Worm (Caenorhabditis elegans): Measurements from ENCODE around the gene T02H6.6.

ce11 chrII:683467-683866 lies at the start of gene T02H6.6:
- no peak for TF ChIP-seq T22C8.4 (GFP tag; IDR thresholded peaks at IDR 0.05)
- no peak for TF ChIP-seq med-1 (GFP tag; optimal IDR thresholded peaks at IDR 0.05; ENCODE audit: insufficient read depth)
- no peak for TF ChIP-seq ztf-29 (GFP tag; IDR thresholded peaks at IDR 0.05)
- TF ChIP-seq klf-2 (GFP tag; conservative IDR thresholded peaks at IDR 0.05): no peak
- no peak for TF ChIP-seq cog-1 (tag; optimal IDR thresholded peaks at IDR 0.05)
- TF ChIP-seq ztf-23 (GFP tag; IDR thresholded peaks at IDR 0.05): no peak
- no peak for TF ChIP-seq flt-1 (GFP tag; IDR thresholded peaks at IDR 0.05)
- TF ChIP-seq ref-1 (GFP tag; conservative IDR thresholded peaks at IDR 0.05): no peak
- TF ChIP-seq tab-1 (GFP tag; IDR thresholded peaks at IDR 0.05): no peak
